Worm (Caenorhabditis elegans): ENCODE measurements around the gene fbxb-19.

ce11 chrII:1703363-1703762 lies 14.4 kb upstream of the fbxb-19 start, which contains the start of gene fbxb-47:
- TF ChIP-seq ama-1 (optimal IDR thresholded peaks at IDR 0.05) (no peak), nhr-11 (tag; optimal IDR thresholded peaks at IDR 0.05) (no peak), nhr-6 (tag; optimal IDR thresholded peaks at IDR 0.05) (no peak), lsy-2 (tag; optimal IDR thresholded peaks at IDR 0.05) (no peak), lin-11 (tag; optimal IDR thresholded peaks at IDR 0.05) (no peak), egl-27 (tag; optimal IDR thresholded peaks at IDR 0.05) (no peak), R02D3.7 (tag; optimal IDR thresholded peaks at IDR 0.05) (no peak), lin-39 (tag; optimal IDR thresholded peaks at IDR 0.05) (no peak), blmp-1 (tag; optimal IDR thresholded peaks at IDR 0.05; ENCODE audit: insufficient read depth) (no peak), ceh-16 (tag; optimal IDR thresholded peaks at IDR 0.05) (no peak), ztf-4 (tag; optimal IDR thresholded peaks at IDR 0.05) (no peak), C34F6.9 (tag; optimal IDR thresholded peaks at IDR 0.05) (no peak), nhr-25 (tag; optimal IDR thresholded peaks at IDR 0.05) (no peak), nhr-10 (tag; optimal IDR thresholded peaks at IDR 0.05) (no peak)

All from whole organism, L2 larva.